Worm (Caenorhabditis elegans): ENCODE data around the gene col-154.
"Not testable (repeated sequence)": the region's sequence is repeated elsewhere in the genome, so short reads cannot be mapped to it uniquely, and the experiment has no call there.

The col-154 gene

ce11 chrV:11379341-11379740 lies 5.8 kb upstream of the col-154 start:
- TF ChIP-seq unc-62 (GFP tag; optimal IDR thresholded peaks at IDR 0.05) = no peak

- no peak for TF ChIP-seq unc-62 (GFP tag; optimal IDR thresholded peaks at IDR 0.05)
Measured at ce11 chrV:11380571-11380970, 4.6 kb upstream of the col-154 start.

ce11 chrV:11383032-11383431 lies 2.1 kb upstream of the col-154 start, which contains the start of gene F55C10.5:
Gene F55C10.5 (plus strand): TSS chrV:11383105.
- no peak for TF ChIP-seq unc-62 (GFP tag; optimal IDR thresholded peaks at IDR 0.05)

ce11 chrV:11386428-11386827 lies 1.3 kb downstream of the col-154 start, which contains the start of gene F55C10.4:
Gene F55C10.4 (plus strand): TSS chrV:11386728.
- TF ChIP-seq unc-62 (GFP tag; optimal IDR thresholded peaks at IDR 0.05) = no peak

ce11 chrV:11389776-11390175 lies 4.6 kb downstream of the col-154 start, which contains the start of gene col-155:
Gene col-155 (minus strand): TSS chrV:11389876.
- no peak for TF ChIP-seq unc-62 (GFP tag; optimal IDR thresholded peaks at IDR 0.05)

ce11 chrV:11390394-11390793 lies 5.2 kb downstream of the col-154 start, which contains the start of the genes K03B8.11 and K03B8.14:
Gene K03B8.11 (minus strand): TSS chrV:11390494.
Gene K03B8.14 (plus strand): TSS chrV:11390503.
- no peak for TF ChIP-seq unc-62 (GFP tag; optimal IDR thresholded peaks at IDR 0.05)

- no peak for TF ChIP-seq unc-62 (GFP tag; optimal IDR thresholded peaks at IDR 0.05)
Measured at ce11 chrV:11392020-11392419, 6.9 kb downstream of the col-154 start, which contains the start of gene nas-16. Gene nas-16 (plus strand): TSS chrV:11392320.

ce11 chrV:11395024-11395423 lies 9.9 kb downstream of the col-154 start, which contains the start of gene K03B8.4:
Gene K03B8.4 (minus strand): TSS chrV:11395124.
- not testable (repeated sequence) for TF ChIP-seq unc-62 (GFP tag; optimal IDR thresholded peaks at IDR 0.05)

ce11 chrV:11396134-11396533 lies 11.0 kb downstream of the col-154 start, which contains the start of gene nas-18:
Gene nas-18 (plus strand): TSS chrV:11396434.
- TF ChIP-seq unc-62 (GFP tag; optimal IDR thresholded peaks at IDR 0.05) = not testable (repeated sequence)

- no peak for TF ChIP-seq unc-62 (GFP tag; optimal IDR thresholded peaks at IDR 0.05)
Measured at ce11 chrV:11398616-11399015, 13.5 kb downstream of the col-154 start, which contains the start of gene nas-17. Gene nas-17 (plus strand): TSS chrV:11398916.

- TF ChIP-seq unc-62 (GFP tag; optimal IDR thresholded peaks at IDR 0.05) = no peak
Measured at ce11 chrV:11402610-11403009, 17.4 kb downstream of the col-154 start, which contains the start of gene nas-19. Gene nas-19 (minus strand): TSS chrV:11402710.

- no peak for TF ChIP-seq unc-62 (GFP tag; optimal IDR thresholded peaks at IDR 0.05)
Measured at ce11 chrV:11403059-11403458, 17.9 kb downstream of the col-154 start.

ce11 chrV:11403702-11404101 lies 18.5 kb downstream of the col-154 start:
- no peak for TF ChIP-seq unc-62 (GFP tag; optimal IDR thresholded peaks at IDR 0.05)

ce11 chrV:11407251-11407650 lies 22.1 kb downstream of the col-154 start, which contains the start of gene K03B8.6:
Gene K03B8.6 (plus strand): TSS chrV:11407584.
- TF ChIP-seq unc-62 (GFP tag; optimal IDR thresholded peaks at IDR 0.05) = no peak

- no peak for TF ChIP-seq unc-62 (GFP tag; optimal IDR thresholded peaks at IDR 0.05)
Measured at ce11 chrV:11410902-11411561, 25.9 kb downstream of the col-154 start, which contains the start of the genes K03B8.8 and grl-3. Gene K03B8.8 (minus strand): TSS chrV:11411002. Gene grl-3 (plus strand): TSS chrV:11411511.

ce11 chrV:11412125-11412524 lies 27.0 kb downstream of the col-154 start:
- TF ChIP-seq unc-62 (GFP tag; optimal IDR thresholded peaks at IDR 0.05) = no peak

- no peak for TF ChIP-seq unc-62 (GFP tag; optimal IDR thresholded peaks at IDR 0.05)
Measured at ce11 chrV:11415059-11415458, 29.9 kb downstream of the col-154 start, which contains the start of gene deg-3. Gene deg-3 (minus strand): TSS chrV:11415159.

Measured in whole organism, dauer.